ENCODE assay signal across 4 worm cellular contexts in the genomic region with DNA sequence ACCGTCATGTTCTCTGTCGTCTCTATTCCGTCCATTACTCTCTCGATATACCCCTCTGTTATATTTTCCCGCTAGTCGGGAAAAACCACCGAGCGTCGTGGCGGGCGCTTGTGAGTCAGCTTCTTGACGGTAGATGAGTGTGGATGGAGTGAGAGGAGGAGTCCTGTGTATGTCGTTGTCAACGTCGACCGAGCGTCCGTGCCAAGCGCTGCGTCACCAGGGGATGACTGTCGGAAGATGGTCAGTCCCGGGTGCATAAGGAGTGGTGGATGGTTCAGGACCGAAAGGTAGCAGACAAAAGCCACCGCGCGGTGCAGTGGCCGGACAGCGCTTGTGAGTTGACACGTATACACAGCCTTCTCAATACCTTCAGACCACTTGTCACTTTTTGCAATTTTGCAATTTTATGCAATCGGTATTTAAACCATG.
A peak's percentile ranks its signal among the peaks of the same experiment; 100 is the strongest.
TF ChIP-seq lines count a peak whose summit lies in the region.
"Not testable (repeated sequence)": the region's sequence is repeated elsewhere in the genome, so short reads cannot be mapped to it uniquely, and the experiment has no call there.

No protein-coding gene starts in this region.

TF ChIP-seq in whole organism, L2 larva, 48 proteins besides CTCF, POLR2A, EP300 and RAD21:
- peak; percentile 43 for TF ChIP-seq crh-2 (tag; optimal IDR thresholded peaks at IDR 0.05; lab: Kevin White, UChicago)
- peak; percentile 64 for TF ChIP-seq fos-1 (tag; optimal IDR thresholded peaks at IDR 0.05; lab: Kevin White, UChicago)
- peak; percentile 14 for TF ChIP-seq unc-55 (GFP tag; optimal IDR thresholded peaks at IDR 0.05; lab: Kevin White, UChicago)
- peak; percentile 63 for TF ChIP-seq nhr-129 (tag; optimal IDR thresholded peaks at IDR 0.05; lab: Kevin White, UChicago)
- TF ChIP-seq C34F6.9 (tag; optimal IDR thresholded peaks at IDR 0.05; lab: Kevin White, UChicago), result peak; percentile 15
- TF ChIP-seq nhr-21 (tag; optimal IDR thresholded peaks at IDR 0.05; lab: Kevin White, UChicago), result peak; percentile 39
- peak; percentile 30 for TF ChIP-seq F13H6.1 (tag; optimal IDR thresholded peaks at IDR 0.05; lab: Kevin White, UChicago)
- TF ChIP-seq sma-3 (GFP tag; optimal IDR thresholded peaks at IDR 0.05; lab: Kevin White, UChicago), result peak; percentile 45
TF ChIP-seq in whole organism, L2 larva: peak in this region for 8; not testable (repeated sequence) for 40.

TF ChIP-seq in whole organism, L4 larva, 104 proteins besides CTCF, POLR2A, EP300 and RAD21 (continues in another document):
- TF ChIP-seq F26F4.8 (GFP tag; conservative IDR thresholded peaks at IDR 0.05; lab: Robert Waterston, UW) (0 out of 2 replicates have a peak, but pooled peaks have one; percentile 19), rbr-2 (tag; optimal IDR thresholded peaks at IDR 0.05; lab: Kevin White, UChicago) (peak; percentile 74), pha-4 (GFP tag; IDR thresholded peaks at IDR 0.05; lab: Robert Waterston, UW) (peak; percentile 84), aha-1 (tag; lab: Kevin White, UChicago) (peak; percentile 96), ctbp-1 (GFP tag; IDR thresholded peaks at IDR 0.05; lab: Robert Waterston, UW) (peak; percentile 69; the same call in 1 of the 2 replicates), duxl-1 (tag; optimal IDR thresholded peaks at IDR 0.05; lab: Kevin White, UChicago; ENCODE audit: poor library complexity) (peak; percentile 5), T26A8.4 (GFP tag; IDR thresholded peaks at IDR 0.05; lab: Robert Waterston, UW) (peak; percentile 84), jun-1 (tag; optimal IDR thresholded peaks at IDR 0.05; lab: Kevin White, UChicago) (peak; percentile 6), Y75B8A.6 (GFP tag; IDR thresholded peaks at IDR 0.05; lab: Robert Waterston, UW) (peak; percentile 59; the same call in 1 of the 2 replicates), nhr-6 (tag; optimal IDR thresholded peaks at IDR 0.05; lab: Kevin White, UChicago) (peak; percentile 30), lin-1 (GFP tag; IDR thresholded peaks at IDR 0.05; lab: Robert Waterston, UW) (0 out of 2 replicates have a peak, but pooled peaks have one; percentile 43), daf-16 (GFP tag; optimal IDR thresholded peaks at IDR 0.05; lab: Kevin White, UChicago) (peak; percentile 20 to 54), daf-16 (tag; optimal IDR thresholded peaks at IDR 0.05; lab: Kevin White, UChicago) (peak; percentile 24), dve-1 (tag; optimal IDR thresholded peaks at IDR 0.05; lab: Kevin White, UChicago; ENCODE audit: insufficient read depth) (peak; percentile 61), F10B5.3 (tag; optimal IDR thresholded peaks at IDR 0.05; lab: Kevin White, UChicago) (peak; percentile 49), hlh-30 (tag; optimal IDR thresholded peaks at IDR 0.05; lab: Kevin White, UChicago; ENCODE audit: insufficient read depth) (peak; percentile 44), F44E2.7 (GFP tag; IDR thresholded peaks at IDR 0.05; lab: Robert Waterston, UW) (peak; percentile 75; the same call in 1 of the 2 replicates), lim-7 (GFP tag; IDR thresholded peaks at IDR 0.05; lab: Robert Waterston, UW) (peak; percentile 71), hif-1 (tag; optimal IDR thresholded peaks at IDR 0.05; lab: Kevin White, UChicago) (peak in 1 of 2 experiments; percentile 24), nhr-102 (tag; optimal IDR thresholded peaks at IDR 0.05; lab: Kevin White, UChicago) (peak; percentile 71), F37D6.2 (tag; optimal IDR thresholded peaks at IDR 0.05; lab: Kevin White, UChicago) (peak; percentile 8), nhr-28 (tag; optimal IDR thresholded peaks at IDR 0.05; lab: Kevin White, UChicago) (peak; percentile 37), set-16 (GFP tag; IDR thresholded peaks at IDR 0.05; lab: Robert Waterston, UW) (peak; percentile 90)
- not testable (repeated sequence) for TF ChIP-seq pha-4 (tag; optimal IDR thresholded peaks at IDR 0.05; lab: Kevin White, UChicago)

TF ChIP-seq in whole organism, late embryonic, 69 proteins besides CTCF, POLR2A, EP300 and RAD21 (continues in another document):
- TF ChIP-seq fax-1 (tag; optimal IDR thresholded peaks at IDR 0.05; lab: Kevin White, UChicago) (peak; percentile 20), ceh-6 (GFP tag; optimal IDR thresholded peaks at IDR 0.05; lab: Kevin White, UChicago) (peak; percentile 58), ttx-3 (tag; optimal IDR thresholded peaks at IDR 0.05; lab: Kevin White, UChicago) (peak; percentile 61), F13H6.1 (tag; optimal IDR thresholded peaks at IDR 0.05; lab: Kevin White, UChicago) (peak; percentile 31), unc-42 (tag; optimal IDR thresholded peaks at IDR 0.05; lab: Kevin White, UChicago) (peak; percentile 3), C38D4.7 (GFP tag; optimal IDR thresholded peaks at IDR 0.05; lab: Kevin White, UChicago) (peak; percentile 49), ceh-34 (tag; optimal IDR thresholded peaks at IDR 0.05; lab: Kevin White, UChicago) (peak; percentile 59), sox-2 (GFP tag; IDR thresholded peaks at IDR 0.05; lab: Robert Waterston, UW) (peak; percentile 49; the same call in 1 of the 2 replicates), dmd-4 (tag; optimal IDR thresholded peaks at IDR 0.05; lab: Kevin White, UChicago; ENCODE audit: borderline replicate concordance) (peak; percentile 33), pat-9 (tag; optimal IDR thresholded peaks at IDR 0.05; lab: Kevin White, UChicago) (peak; percentile 56), syd-9 (tag; optimal IDR thresholded peaks at IDR 0.05; lab: Kevin White, UChicago) (peak; percentile 72), pqm-1 (tag; optimal IDR thresholded peaks at IDR 0.05; lab: Kevin White, UChicago) (peak; percentile 15), ref-2 (tag; optimal IDR thresholded peaks at IDR 0.05; lab: Kevin White, UChicago) (peak; percentile 57), ceh-2 (tag; optimal IDR thresholded peaks at IDR 0.05; lab: Kevin White, UChicago) (peak; percentile 29), unc-86 (tag; optimal IDR thresholded peaks at IDR 0.05; lab: Kevin White, UChicago) (peak; percentile 33), hlh-6 (tag; optimal IDR thresholded peaks at IDR 0.05; lab: Kevin White, UChicago) (peak; percentile 74), madf-2 (tag; optimal IDR thresholded peaks at IDR 0.05; lab: Kevin White, UChicago) (peak; percentile 32), fkh-6 (tag; optimal IDR thresholded peaks at IDR 0.05; lab: Kevin White, UChicago) (peak; percentile 33), tbx-2 (tag; optimal IDR thresholded peaks at IDR 0.05; lab: Kevin White, UChicago) (peak; percentile 61), ceh-14 (tag; optimal IDR thresholded peaks at IDR 0.05; lab: Kevin White, UChicago) (peak; percentile 57), sox-4 (tag; optimal IDR thresholded peaks at IDR 0.05; lab: Kevin White, UChicago) (peak; percentile 30), lim-6 (tag; optimal IDR thresholded peaks at IDR 0.05; lab: Kevin White, UChicago) (peak; percentile 22), ahr-1 (tag; optimal IDR thresholded peaks at IDR 0.05; lab: Kevin White, UChicago) (peak; percentile 35), gmeb-2 (tag; optimal IDR thresholded peaks at IDR 0.05; lab: Kevin White, UChicago) (peak; percentile 52), rnt-1 (tag; optimal IDR thresholded peaks at IDR 0.05; lab: Kevin White, UChicago) (peak; percentile 48), che-1 (tag; optimal IDR thresholded peaks at IDR 0.05; lab: Kevin White, UChicago) (peak; percentile 68), hlh-8 (tag; optimal IDR thresholded peaks at IDR 0.05; lab: Kevin White, UChicago) (peak; percentile 38)

TF ChIP-seq in whole organism, mixed stage, embryonic, 35 proteins besides CTCF, POLR2A, EP300 and RAD21:
- TF ChIP-seq M03D4.4 (tag; optimal IDR thresholded peaks at IDR 0.05; lab: Kevin White, UChicago) (peak; percentile 68), mls-2 (tag; optimal IDR thresholded peaks at IDR 0.05; lab: Kevin White, UChicago) (peak; percentile 88), sptf-1 (tag; optimal IDR thresholded peaks at IDR 0.05; lab: Kevin White, UChicago) (peak; percentile 80), unc-120 (tag; optimal IDR thresholded peaks at IDR 0.05; lab: Kevin White, UChicago; ENCODE audit: poor library complexity, severe bottlenecking) (peak; percentile 73), sem-2 (GFP tag; optimal IDR thresholded peaks at IDR 0.05; lab: Kevin White, UChicago) (peak; percentile 50), bed-3 (GFP tag; optimal IDR thresholded peaks at IDR 0.05; lab: Kevin White, UChicago) (peak; percentile 43), ham-2 (GFP tag; optimal IDR thresholded peaks at IDR 0.05; lab: Kevin White, UChicago) (peak; percentile 79), drap-1 (GFP tag; optimal IDR thresholded peaks at IDR 0.05; lab: Kevin White, UChicago) (peak; percentile 68), ceh-43 (GFP tag; optimal IDR thresholded peaks at IDR 0.05; lab: Kevin White, UChicago) (peak; percentile 53), lsy-2 (tag; optimal IDR thresholded peaks at IDR 0.05; lab: Kevin White, UChicago) (peak; percentile 7), lin-32 (GFP tag; optimal IDR thresholded peaks at IDR 0.05; lab: Kevin White, UChicago) (peak; percentile 32), flh-1 (GFP tag; optimal IDR thresholded peaks at IDR 0.05; lab: Kevin White, UChicago) (peak; percentile 36), cnd-1 (tag; optimal IDR thresholded peaks at IDR 0.05; lab: Kevin White, UChicago) (peak; percentile 73), ceh-83 (GFP tag; optimal IDR thresholded peaks at IDR 0.05; lab: Kevin White, UChicago) (peak; percentile 78)
